Worm (Caenorhabditis elegans): ENCODE results near the gene exc-9.

DNA sequence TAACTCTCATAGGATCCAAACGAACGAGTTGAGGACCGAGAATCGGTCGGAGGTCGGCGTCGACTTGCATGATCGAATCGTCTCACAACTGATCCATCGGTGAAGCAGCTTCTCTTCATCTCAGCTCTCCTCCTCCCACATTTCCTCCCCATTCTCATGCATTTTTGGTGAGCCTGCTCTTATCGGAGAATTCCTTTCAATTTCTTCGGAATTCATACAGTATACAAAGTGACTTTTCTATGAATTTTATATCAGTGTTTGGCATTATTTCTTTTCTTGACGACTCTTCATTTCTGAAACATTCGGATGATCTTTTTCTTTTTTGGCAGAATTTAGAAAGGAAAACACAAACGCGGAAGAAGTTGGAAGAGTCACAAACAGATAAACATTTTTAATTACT is 46.3 kb upstream of the exc-9 start, which contains the start of gene mec-17:
- TF ChIP-seq nhr-77 (tag; optimal IDR thresholded peaks at IDR 0.05) (no peak), aly-2 (tag; optimal IDR thresholded peaks at IDR 0.05) (no peak), egl-27 (tag; optimal IDR thresholded peaks at IDR 0.05) (no peak), F26F4.8 (GFP tag; conservative IDR thresholded peaks at IDR 0.05) (no peak), dpl-1 (GFP tag; optimal IDR thresholded peaks at IDR 0.05) (no peak), snpc-4 (tag; optimal IDR thresholded peaks at IDR 0.05) (no peak), zag-1 (tag; optimal IDR thresholded peaks at IDR 0.05) (no peak), unc-39 (tag; optimal IDR thresholded peaks at IDR 0.05) (no peak), ztf-11 (tag; optimal IDR thresholded peaks at IDR 0.05) (no peak), lsy-2 (tag; optimal IDR thresholded peaks at IDR 0.05) (no peak), mdl-1 (tag; optimal IDR thresholded peaks at IDR 0.05) (no peak)
